Fruit fly (Drosophila melanogaster) whole organism, embryonic: Measurements from ENCODE around the gene Fit2.

Source experiments
- CG10267 ChIP-seq: fragments of 200-800 bp; sonication (Bioruptor generic); optimal IDR thresholded peaks from 2 replicates; lab custom pipeline; 2018; ENCODE audit warnings: missing biosample characterization, mild to moderate bottlenecking, missing genetic modification characterization, moderate library complexity
- CG10274 ChIP-seq: fragments of 200-800 bp; sonication (Bioruptor generic); optimal IDR thresholded peaks from 3 replicates; lab custom pipeline; 2017; ENCODE audit warnings: missing biosample characterization, mild to moderate bottlenecking, missing genetic modification characterization
- CG10543 ChIP-seq: fragments of 200-800 bp; sonication (Bioruptor generic); optimal IDR thresholded peaks from 3 replicates; lab custom pipeline; 2017; ENCODE audit warnings: missing biosample characterization, mild to moderate bottlenecking, missing genetic modification characterization, moderate library complexity
- CG11085 ChIP-seq: fragments of 200-800 bp; sonication (Bioruptor generic); IDR thresholded peaks from 2 replicates; pipeline ENCODE4 v1.3.6; 2022; ENCODE audit warnings: missing biosample characterization, missing genetic modification characterization
- CG12071 ChIP-seq: fragments of 200-800 bp; sonication (Bioruptor generic); optimal IDR thresholded peaks from 3 replicates; lab custom pipeline; 2018; ENCODE audit warnings: missing biosample characterization, mild to moderate bottlenecking, missing genetic modification characterization
- CG12299 ChIP-seq: fragments of 200-800 bp; sonication (Bioruptor generic); optimal IDR thresholded peaks from 2 replicates; lab custom pipeline; 2018; ENCODE audit warnings: missing biosample characterization, mild to moderate bottlenecking, missing genetic modification characterization
- CG12391 ChIP-seq: fragments of 200-800 bp; sonication (Bioruptor generic); optimal IDR thresholded peaks from 3 replicates; lab custom pipeline; 2018; ENCODE audit warnings: missing biosample characterization, mild to moderate bottlenecking, missing genetic modification characterization, moderate library complexity
- CG13775 ChIP-seq: fragments of 200-800 bp; sonication (Bioruptor generic); optimal IDR thresholded peaks from 3 replicates; lab custom pipeline; 2017; ENCODE audit warnings: missing biosample characterization, mild to moderate bottlenecking, missing genetic modification characterization
- CG13894 ChIP-seq: fragments of 200-800 bp; sonication (Bioruptor generic); optimal IDR thresholded peaks from 3 replicates; lab custom pipeline; 2018; ENCODE audit warnings: missing biosample characterization, mild to moderate bottlenecking, missing genetic modification characterization, moderate library complexity
- CG14441 ChIP-seq: fragments of 200-800 bp; sonication (Bioruptor generic); IDR thresholded peaks from 2 replicates; pipeline ENCODE4 v1.3.6; 2022; ENCODE audit warnings: missing biosample characterization, missing genetic modification characterization
- CG17361 ChIP-seq: fragments of 200-800 bp; sonication (Bioruptor generic); IDR thresholded peaks from 3 replicates; pipeline ENCODE4 v1.3.6; 2022; ENCODE audit warnings: missing biosample characterization, missing genetic modification characterization
- CG17912 ChIP-seq: fragments of 200-800 bp; sonication (Bioruptor generic); optimal IDR thresholded peaks from 2 replicates; lab custom pipeline; 2018; ENCODE audit warnings: missing biosample characterization, mild to moderate bottlenecking, missing genetic modification characterization
- CG18262 ChIP-seq: fragments of 200-800 bp; optimal IDR thresholded peaks from 3 replicates; lab custom pipeline; 2019; ENCODE audit warnings: missing biosample characterization, mild to moderate bottlenecking, missing genetic modification characterization, moderate library complexity
- CG30431 ChIP-seq: fragments of 200-800 bp; sonication (Bioruptor generic); optimal IDR thresholded peaks from 2 replicates; lab custom pipeline; 2017; ENCODE audit warnings: missing biosample characterization, missing genetic modification characterization
- CG3163 ChIP-seq: fragments of 200-800 bp; sonication (Bioruptor generic); optimal IDR thresholded peaks from 3 replicates; lab custom pipeline; 2016; ENCODE audit warnings: missing biosample characterization, missing genetic modification characterization
- CG3847 ChIP-seq: fragments of 200-800 bp; sonication (Bioruptor generic); IDR thresholded peaks from 2 replicates; pipeline ENCODE4 v1.3.6; 2022; ENCODE audit warnings: missing biosample characterization, missing genetic modification characterization
- CG43689 ChIP-seq: fragments of 200-800 bp; sonication (Bioruptor generic); IDR thresholded peaks from 2 replicates; pipeline ENCODE4 v1.3.6; 2022; ENCODE audit warnings: missing biosample characterization, missing genetic modification characterization
- CG5245 ChIP-seq: fragments of 200-800 bp; sonication (Bioruptor generic); optimal IDR thresholded peaks from 3 replicates; lab custom pipeline; 2016; ENCODE audit warnings: missing biosample characterization, missing genetic modification characterization
- CG6254 ChIP-seq: fragments of 200-800 bp; sonication (Bioruptor generic); optimal IDR thresholded peaks from 3 replicates; lab custom pipeline; 2017; ENCODE audit warnings: mild to moderate bottlenecking, missing biosample characterization, missing genetic modification reagents, missing genetic modification characterization
- CG6791 ChIP-seq: fragments of 200-800 bp; sonication (Bioruptor generic); IDR thresholded peaks from 3 replicates; pipeline ENCODE4 v1.3.6; 2022; ENCODE audit warnings: missing biosample characterization, missing genetic modification characterization; ENCODE audit not compliant: partially characterized antibody
- CG7271 ChIP-seq: fragments of 200-800 bp; sonication (Bioruptor generic); optimal IDR thresholded peaks from 2 replicates; lab custom pipeline; 2018; ENCODE audit warnings: missing biosample characterization, mild to moderate bottlenecking, missing genetic modification characterization, moderate library complexity
- CG8281 ChIP-seq: fragments of 200-800 bp; sonication (Bioruptor generic); optimal IDR thresholded peaks from 2 replicates; lab custom pipeline; 2018; ENCODE audit warnings: missing biosample characterization, mild to moderate bottlenecking, missing genetic modification characterization, moderate library complexity
- CG8478 ChIP-seq: fragments of >200 bp; optimal IDR thresholded peaks from 2 replicates; lab custom pipeline; 2018
- CTCF ChIP-seq: fragments of 200-800 bp; sonication (Bioruptor generic); optimal IDR thresholded peaks from 2 replicates; lab custom pipeline; 2017; ENCODE audit warnings: missing biosample characterization, mild to moderate bottlenecking, missing genetic modification characterization, moderate library complexity
- Fer2 ChIP-seq: fragments of 200-800 bp; sonication (Bioruptor generic); optimal IDR thresholded peaks from 2 replicates; lab custom pipeline; 2018; ENCODE audit warnings: missing biosample characterization, mild to moderate bottlenecking, missing genetic modification characterization, moderate library complexity
- Gsc ChIP-seq: fragments of 200-800 bp; sonication (Bioruptor generic); IDR thresholded peaks from 2 replicates; pipeline ENCODE4 v1.3.6; 2022; ENCODE audit warnings: missing biosample characterization, missing genetic modification characterization
- Lhr ChIP-seq: fragments of 200-800 bp; sonication (Bioruptor generic); optimal IDR thresholded peaks from 3 replicates; lab custom pipeline; 2017; ENCODE audit warnings: mild to moderate bottlenecking, missing biosample characterization, missing genetic modification reagents, missing genetic modification characterization
- Lpt ChIP-seq: fragments of >200 bp; optimal IDR thresholded peaks from 2 replicates; lab custom pipeline; 2018; ENCODE audit warnings: missing biosample characterization, missing genetic modification characterization
- Mad ChIP-seq: fragments of 200-800 bp; sonication (Bioruptor generic); optimal IDR thresholded peaks from 2 replicates; lab custom pipeline; 2016; ENCODE audit warnings: missing biosample characterization, missing genetic modification characterization
- NK7.1 ChIP-seq: fragments of 200-800 bp; sonication (Bioruptor generic); optimal IDR thresholded peaks from 3 replicates; lab custom pipeline; 2016; ENCODE audit warnings: missing biosample characterization, missing genetic modification characterization
- Stat92E ChIP-seq, 3 experiments: fragments of >200 bp in 2 of 3; fragments of 200-800 bp in 1 of 3; sonication (Bioruptor generic) in 1 of 3; optimal IDR thresholded peaks; 2 replicates each; lab custom pipeline; 2017 to 2019; ENCODE audit warnings: missing biosample characterization in 3 of 3, missing genetic modification characterization in 3 of 3, mild to moderate bottlenecking in 1 of 3, moderate library complexity in 1 of 3
- Vsx1 ChIP-seq: fragments of 200-800 bp; sonication (Bioruptor generic); optimal IDR thresholded peaks from 2 replicates; lab custom pipeline; 2017; ENCODE audit warnings: missing biosample characterization, mild to moderate bottlenecking, missing genetic modification characterization, missing genetic modification reagents
- al ChIP-seq: fragments of 200-800 bp; sonication (Bioruptor generic); IDR thresholded peaks from 2 replicates; pipeline ENCODE4 v1.3.6; 2022; ENCODE audit warnings: missing biosample characterization, missing genetic modification characterization
- amos ChIP-seq: fragments of 200-800 bp; sonication (Bioruptor generic); IDR thresholded peaks from 2 replicates; pipeline ENCODE4 v1.3.6; 2022; ENCODE audit warnings: missing biosample characterization, missing genetic modification characterization; ENCODE audit not compliant: partially characterized antibody
- ash1 ChIP-seq: fragments of 200-800 bp; sonication (Bioruptor generic); optimal IDR thresholded peaks from 2 replicates; lab custom pipeline; 2018; ENCODE audit warnings: missing biosample characterization, mild to moderate bottlenecking, missing genetic modification characterization
- bigmax ChIP-seq: fragments of 200-800 bp; sonication (Bioruptor generic); optimal IDR thresholded peaks from 2 replicates; lab custom pipeline; 2018; ENCODE audit warnings: missing biosample characterization, mild to moderate bottlenecking, missing genetic modification characterization
- btn ChIP-seq: fragments of 200-800 bp; sonication (Bioruptor generic); optimal IDR thresholded peaks from 2 replicates; lab custom pipeline; 2016; ENCODE audit warnings: missing biosample characterization, missing genetic modification characterization
- cad ChIP-seq: fragments of >200 bp; optimal IDR thresholded peaks from 2 replicates; lab custom pipeline; 2017; ENCODE audit warnings: missing biosample characterization, missing genetic modification characterization
- dimm ChIP-seq: fragments of 200-800 bp; sonication (Bioruptor generic); IDR thresholded peaks from 2 replicates; pipeline ENCODE4 v1.3.6; 2022; ENCODE audit warnings: missing biosample characterization, missing genetic modification characterization
- dmrt99B ChIP-seq: fragments of 200-800 bp; sonication (Bioruptor generic); optimal IDR thresholded peaks from 2 replicates; lab custom pipeline; 2018; ENCODE audit warnings: missing biosample characterization, mild to moderate bottlenecking, missing genetic modification characterization, moderate library complexity
- dysf ChIP-seq: fragments of 200-800 bp; sonication (Bioruptor generic); IDR thresholded peaks from 3 replicates; pipeline ENCODE4 v1.3.6; 2022; ENCODE audit warnings: missing biosample characterization, missing genetic modification characterization
- eyg ChIP-seq: fragments of 200-800 bp; sonication (Bioruptor generic); optimal IDR thresholded peaks from 3 replicates; lab custom pipeline; 2016; ENCODE audit warnings: missing biosample characterization, missing genetic modification characterization
- jumu ChIP-seq: fragments of 200-800 bp; sonication (Bioruptor generic); optimal IDR thresholded peaks from 3 replicates; lab custom pipeline; 2016; ENCODE audit warnings: missing biosample characterization, missing genetic modification characterization
- kay ChIP-seq: fragments of 200-800 bp; sonication (Bioruptor generic); optimal IDR thresholded peaks from 2 replicates; lab custom pipeline; 2016; ENCODE audit warnings: missing biosample characterization, missing genetic modification characterization
- klu ChIP-seq: fragments of 200-800 bp; sonication (Bioruptor generic); IDR thresholded peaks from 2 replicates; pipeline ENCODE4 v1.3.6; 2022; ENCODE audit warnings: missing biosample characterization, missing genetic modification characterization
- knrl ChIP-seq: fragments of 200-800 bp; sonication (Bioruptor generic); IDR thresholded peaks from 3 replicates; pipeline ENCODE4 v1.3.6; 2022; ENCODE audit warnings: missing biosample characterization, missing genetic modification characterization; ENCODE audit not compliant: partially characterized antibody
- otp ChIP-seq: fragments of 200-800 bp; sonication (Bioruptor generic); IDR thresholded peaks from 3 replicates; pipeline ENCODE4, ENCODE4 v1.3.6; 2022; ENCODE audit warnings: missing biosample characterization, missing genetic modification characterization
- pnt ChIP-seq: fragments of 200-800 bp; sonication (Bioruptor generic); optimal IDR thresholded peaks from 3 replicates; lab custom pipeline; 2016; ENCODE audit warnings: missing biosample characterization, missing genetic modification characterization
- sqz ChIP-seq: fragments of 200-800 bp; sonication (Bioruptor generic); optimal IDR thresholded peaks from 3 replicates; lab custom pipeline; 2018; ENCODE audit warnings: missing biosample characterization, mild to moderate bottlenecking, missing genetic modification characterization
- zf30C ChIP-seq: fragments of 200-800 bp; sonication (Bioruptor generic); optimal IDR thresholded peaks from 3 replicates; lab custom pipeline; 2018; ENCODE audit warnings: missing biosample characterization, mild to moderate bottlenecking, missing genetic modification characterization

Gene Fit2

DNA sequence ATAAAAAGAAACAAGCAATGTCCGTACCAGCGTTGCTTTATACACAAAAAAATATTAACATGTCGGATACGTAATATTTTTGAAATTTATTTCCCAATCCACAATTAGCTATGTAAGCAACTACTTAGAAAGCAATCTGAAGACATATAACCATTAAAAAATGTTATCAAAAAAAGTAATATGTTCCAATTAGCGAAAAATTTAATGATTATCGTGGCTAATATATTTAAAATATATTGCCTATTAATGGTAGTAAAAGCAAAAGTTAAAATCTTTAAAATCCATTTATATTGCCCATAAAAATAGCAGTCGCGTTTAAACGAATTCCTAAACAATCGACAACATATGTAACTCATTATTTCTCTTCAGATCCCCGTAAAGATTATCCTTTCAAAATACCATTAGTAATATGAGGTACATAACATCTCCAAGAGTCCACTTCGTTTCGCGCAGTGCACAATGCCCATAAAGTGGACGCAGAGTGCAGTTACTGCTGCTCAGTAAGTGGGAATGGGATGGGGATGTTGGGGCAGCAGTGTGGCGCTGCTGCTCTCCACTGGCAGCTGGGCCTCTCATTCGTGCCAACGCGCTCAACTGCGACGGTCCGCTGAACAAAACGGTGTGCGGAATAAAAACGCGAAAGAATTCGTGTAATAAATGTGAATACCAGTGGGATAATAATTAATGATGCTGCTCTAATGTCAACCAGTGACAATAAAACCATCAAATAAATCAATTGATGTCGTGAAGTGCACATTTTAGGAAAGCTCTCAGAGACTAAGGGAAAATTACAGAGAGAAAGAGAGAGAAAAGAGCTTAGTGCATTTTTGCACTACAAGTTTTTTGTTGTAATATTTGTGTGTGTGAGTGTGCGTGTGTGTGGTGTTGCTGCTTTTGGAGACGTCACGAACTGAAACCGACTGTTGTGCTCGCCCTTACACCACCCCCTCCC is 37.8 kb upstream of the Fit2 start (continued):
- TF ChIP-seq amos (GFP tag; lab: Robert Waterston, UW) (no peak), CG17912 (GFP tag; lab: Kevin White, UChicago) (peak; percentile 4), CG8478 (no peak), CG12071 (GFP tag; lab: Kevin White, UChicago) (peak; percentile 31), sqz (GFP tag; lab: Kevin White, UChicago) (no peak), Vsx1 (GFP tag; lab: Kevin White, UChicago) (no peak), pnt (no peak), knrl (GFP tag; lab: Robert Waterston, UW) (no peak), Gsc (no peak), zf30C (no peak), CG12299 (tag; lab: Kevin White, UChicago) (no peak), klu (GFP tag; lab: Robert Waterston, UW) (no peak), btn (GFP tag; lab: Kevin White, UChicago) (no peak), CG13894 (tag; lab: Kevin White, UChicago) (no peak), CG7271 (tag; lab: Kevin White, UChicago) (no peak), ash1 (GFP tag; lab: Kevin White, UChicago) (no peak), CG17361 (GFP tag; lab: Robert Waterston, UW) (peak; percentile 88), bigmax (GFP tag; lab: Kevin White, UChicago) (no peak), Mad (GFP tag; lab: Kevin White, UChicago) (no peak), al (peak; percentile 49; the same call in 1 of the 2 replicates), CG10274 (no peak), eyg (GFP tag; lab: Kevin White, UChicago) (no peak), CG3163 (GFP tag; lab: Kevin White, UChicago) (peak; percentile 42), kay (GFP tag; lab: Kevin White, UChicago) (peak; percentile 38), CTCF (GFP tag; lab: Kevin White, UChicago) (no peak), dmrt99B (peak; percentile 73), Stat92E (GFP tag; optimal IDR thresholded peaks at IDR 0.05; lab: Kevin White, UChicago) (no peak), CG3847 (GFP tag; lab: Robert Waterston, UW) (peak; percentile 29; the same call in 1 of the 2 replicates), Fer2 (tag; lab: Kevin White, UChicago) (no peak), NK7.1 (GFP tag; lab: Kevin White, UChicago) (no peak), Lhr (GFP tag; lab: Kevin White, UChicago) (no peak), CG18262 (tag; lab: Kevin White, UChicago) (peak; percentile 81), CG43689 (GFP tag; lab: Robert Waterston, UW) (no peak), dysf (GFP tag; lab: Robert Waterston, UW) (peak; percentile 55), CG10267 (tag; lab: Kevin White, UChicago) (peak; percentile 26), CG10543 (no peak), cad (GFP tag; lab: Kevin White, UChicago) (no peak), CG6791 (GFP tag; lab: Robert Waterston, UW) (no peak), CG6254 (GFP tag; lab: Kevin White, UChicago) (peak; percentile 53), CG8281 (tag; lab: Kevin White, UChicago) (peak; percentile 24), CG14441 (GFP tag; lab: Robert Waterston, UW) (peak; percentile 37; the same call in 1 of the 2 replicates), CG11085 (GFP tag; lab: Robert Waterston, UW) (no peak), CG30431 (GFP tag; lab: Kevin White, UChicago) (no peak), otp (no peak; the same call in 2 of the 3 replicates), Lpt (GFP tag; lab: Kevin White, UChicago) (no peak), dimm (no peak), CG5245 (GFP tag; lab: Kevin White, UChicago) (no peak), CG12391 (peak; percentile 64), CG13775 (peak; percentile 52), jumu (GFP tag; lab: Kevin White, UChicago) (no peak)
